Worm (Caenorhabditis elegans) whole organism, early embryonic: ENCODE measurements around the gene imph-1.

Source experiments
- aly-1 ChIP-seq: sonication (generic microtip); optimal IDR thresholded peaks from 2 replicates; lab custom pipeline; 2016; ENCODE audit warnings: missing genetic modification characterization, missing compliant biosample characterization
- ceh-36 ChIP-seq: sonication (generic microtip); optimal IDR thresholded peaks from 2 replicates; lab custom pipeline; 2016; ENCODE audit warnings: missing genetic modification characterization, inconsistent platforms, missing compliant biosample characterization
- hmbx-1 ChIP-seq: sonication (generic microtip); optimal IDR thresholded peaks from 2 replicates; lab custom pipeline; 2016; ENCODE audit warnings: mild to moderate bottlenecking, missing genetic modification characterization, missing compliant biosample characterization
- tbx-11 ChIP-seq: fragments of 200-800 bp; sonication (Bioruptor generic); IDR thresholded peaks from 2 replicates; pipeline ENCODE4 v1.3.6; 2022; ENCODE audit warnings: missing genetic modification characterization, missing compliant biosample characterization
- tra-4 ChIP-seq: sonication (generic microtip); optimal IDR thresholded peaks from 2 replicates; lab custom pipeline; 2017; ENCODE audit warnings: missing genetic modification characterization, missing compliant biosample characterization

DNA sequence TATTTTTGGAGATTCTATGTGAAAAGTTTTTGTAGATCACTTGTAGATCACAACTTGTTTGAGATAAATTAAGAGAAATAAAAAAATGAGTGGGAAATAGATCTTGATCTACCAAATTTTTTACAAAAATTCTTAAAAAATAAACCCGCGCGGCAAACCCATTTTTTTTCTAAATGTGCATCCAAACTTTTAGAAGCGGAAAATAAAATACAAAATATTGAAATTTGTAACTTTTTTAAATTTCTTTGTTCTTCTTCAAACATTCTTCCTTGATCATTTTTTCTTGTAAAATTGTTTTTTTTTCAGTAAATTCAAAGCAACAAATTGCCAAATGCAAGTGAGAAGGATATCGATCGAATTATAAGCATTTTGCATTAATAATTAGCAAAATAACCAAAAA lies 33.4 kb upstream of the imph-1 start, which contains the start of gene cdh-4:
- no peak for TF ChIP-seq tbx-11 (GFP tag; lab: Robert Waterston, UW)
- TF ChIP-seq hmbx-1 (tag; lab: Kevin White, UChicago) = no peak
- TF ChIP-seq tra-4 (tag; lab: Kevin White, UChicago) = no peak
- no peak for TF ChIP-seq ceh-36 (tag; lab: Kevin White, UChicago)
- TF ChIP-seq aly-1 (tag; lab: Kevin White, UChicago) = no peak
